Worm (Caenorhabditis elegans) whole organism, L4 larva: ENCODE measurements around the gene F54D5.24.

ENCODE experiments used
- aha-1 ChIP-seq: fragments of 150-350 bp; peaks from one replicate; lab custom pipeline; 2014; ENCODE audit warnings: missing biosample characterization, missing genetic modification characterization
- ama-1 ChIP-seq: fragments of 150-350 bp; optimal IDR thresholded peaks from 2 replicates; lab custom pipeline; 2014; ENCODE audit warnings: inconsistent platforms, mixed read lengths
- fos-1 ChIP-seq: fragments of 150-350 bp; optimal IDR thresholded peaks from 2 replicates; lab custom pipeline; 2014; ENCODE audit warnings: missing biosample characterization, missing genetic modification characterization
- hlh-30 ChIP-seq: sonication (generic microtip); optimal IDR thresholded peaks from 2 replicates; lab custom pipeline; 2017; ENCODE audit warnings: antibody characterized with exemption, mild to moderate bottlenecking, missing genetic modification characterization, missing compliant biosample characterization; ENCODE audit not compliant: insufficient read depth
- nhr-76 ChIP-seq: fragments of 150-350 bp; optimal IDR thresholded peaks from 2 replicates; lab custom pipeline; 2014; ENCODE audit warnings: missing biosample characterization, missing genetic modification characterization

- TF ChIP-seq nhr-76 (tag; lab: Kevin White, UChicago) (no peak), hlh-30 (tag; lab: Kevin White, UChicago) (no peak), ama-1 (no peak), aha-1 (tag; lab: Kevin White, UChicago) (peak; percentile 58), fos-1 (tag; lab: Kevin White, UChicago) (no peak)
These were observed 20.3 kb upstream of the F54D5.24 start for ce11 chrII:11535429-11535828.
